Worm (Caenorhabditis elegans) whole organism, early embryonic: ENCODE results near the gene T13B5.9.

Experiments used
- B0310.2 ChIP-seq: sonication (generic microtip); optimal IDR thresholded peaks from 2 replicates; lab custom pipeline; 2016; ENCODE audit warnings: mild to moderate bottlenecking, missing genetic modification characterization, missing compliant biosample characterization
- F13C5.2 ChIP-seq: sonication (generic microtip); optimal IDR thresholded peaks from 2 replicates; lab custom pipeline; 2017; ENCODE audit warnings: mild to moderate bottlenecking, missing genetic modification characterization, inconsistent platforms, missing compliant biosample characterization
- aly-1 ChIP-seq: sonication (generic microtip); optimal IDR thresholded peaks from 2 replicates; lab custom pipeline; 2016; ENCODE audit warnings: missing genetic modification characterization, missing compliant biosample characterization
- ama-1 ChIP-seq: fragments of 150-350 bp; optimal IDR thresholded peaks from 2 replicates; lab custom pipeline; 2014
- ceh-13 ChIP-seq: fragments of 200-800 bp; sonication (Bioruptor generic); optimal IDR thresholded peaks from 2 replicates; lab custom pipeline; 2018; ENCODE audit warnings: mild to moderate bottlenecking, missing genetic modification characterization, missing compliant biosample characterization
- ceh-36 ChIP-seq: sonication (generic microtip); optimal IDR thresholded peaks from 2 replicates; lab custom pipeline; 2016; ENCODE audit warnings: missing genetic modification characterization, inconsistent platforms, missing compliant biosample characterization
- ets-7 ChIP-seq: sonication (generic microtip); optimal IDR thresholded peaks from 2 replicates; lab custom pipeline; 2016; ENCODE audit warnings: missing genotype, missing genetic modification characterization, missing compliant biosample characterization
- flt-1 ChIP-seq: fragments of 200-800 bp; sonication (Bioruptor generic); IDR thresholded peaks from 2 replicates; pipeline ENCODE4 v1.3.6; 2022; ENCODE audit warnings: missing genetic modification characterization, missing compliant biosample characterization
- hmbx-1 ChIP-seq: sonication (generic microtip); optimal IDR thresholded peaks from 2 replicates; lab custom pipeline; 2016; ENCODE audit warnings: mild to moderate bottlenecking, missing genetic modification characterization, missing compliant biosample characterization
- hmg-4 ChIP-seq: fragments of 200-800 bp; sonication (Bioruptor generic); optimal IDR thresholded peaks from 2 replicates; lab custom pipeline; 2018; ENCODE audit warnings: mild to moderate bottlenecking, missing genetic modification characterization, missing compliant biosample characterization
- hnd-1 ChIP-seq: sonication (generic microtip); optimal IDR thresholded peaks from 2 replicates; lab custom pipeline; 2016; ENCODE audit warnings: missing genetic modification characterization, missing compliant biosample characterization
- pes-1 ChIP-seq: fragments of 200-800 bp; sonication (Bioruptor generic); IDR thresholded peaks from 2 replicates; pipeline ENCODE4 v1.3.6; 2022; ENCODE audit warnings: missing genetic modification reagents, missing genetic modification characterization, missing compliant biosample characterization
- scrt-1 ChIP-seq: fragments of 200-800 bp; sonication (Bioruptor generic); IDR thresholded peaks from 2 replicates; pipeline ENCODE4 v1.3.6; 2022; ENCODE audit warnings: missing genetic modification characterization, missing compliant biosample characterization
- sea-1 ChIP-seq: fragments of 200-800 bp; sonication (Bioruptor generic); conservative IDR thresholded peaks from 2 replicates; pipeline ENCODE4 v1.3.6; 2022; ENCODE audit warnings: missing genetic modification characterization, missing compliant biosample characterization
- tbx-11 ChIP-seq: fragments of 200-800 bp; sonication (Bioruptor generic); IDR thresholded peaks from 2 replicates; pipeline ENCODE4 v1.3.6; 2022; ENCODE audit warnings: missing genetic modification characterization, missing compliant biosample characterization
- tbx-37 ChIP-seq: fragments of 200-800 bp; sonication (Bioruptor generic); conservative IDR thresholded peaks from 2 replicates; pipeline ENCODE4 v1.3.6; 2022; ENCODE audit warnings: missing genetic modification reagents, missing genetic modification characterization, missing compliant biosample characterization
- tra-4 ChIP-seq: sonication (generic microtip); optimal IDR thresholded peaks from 2 replicates; lab custom pipeline; 2017; ENCODE audit warnings: missing genetic modification characterization, missing compliant biosample characterization

T13B5.9 gene

ce11 chrII:1114133-1114532, 9.8 kb upstream of the T13B5.9 start, which contains the start of gene lips-12:
Gene lips-12 (minus strand): TSS chrII:1114233.
- TF ChIP-seq ceh-36 (tag; lab: Kevin White, UChicago) (no peak), B0310.2 (tag; lab: Kevin White, UChicago) (no peak), pes-1 (GFP tag; lab: Robert Waterston, UW) (no peak), sea-1 (GFP tag; lab: Robert Waterston, UW) (no peak), hmg-4 (GFP tag; lab: Kevin White, UChicago) (no peak)

- TF ChIP-seq ceh-13 (GFP tag; lab: Kevin White, UChicago): no peak
- no peak for TF ChIP-seq F13C5.2
- TF ChIP-seq ama-1 (lab: Kevin White, UChicago): no peak
- TF ChIP-seq aly-1: no peak
- TF ChIP-seq hnd-1 (tag; lab: Kevin White, UChicago): no peak
- TF ChIP-seq ceh-36 (tag; lab: Kevin White, UChicago): no peak
- TF ChIP-seq tbx-37: no peak
- no peak for TF ChIP-seq hmg-4 (GFP tag; lab: Kevin White, UChicago)
- TF ChIP-seq sea-1 (GFP tag; lab: Robert Waterston, UW): no peak
- TF ChIP-seq B0310.2 (tag; lab: Kevin White, UChicago): no peak
- no peak for TF ChIP-seq ets-7
- TF ChIP-seq hmbx-1 (tag; lab: Kevin White, UChicago): no peak
- no peak for TF ChIP-seq scrt-1 (GFP tag; lab: Robert Waterston, UW)
Observed at ce11 chrII:1110901-1111300, 6.6 kb upstream of the T13B5.9 start, which contains the start of gene lips-11. Gene lips-11 (minus strand): TSS chrII:1111001.

- TF ChIP-seq ceh-36 (tag; lab: Kevin White, UChicago) (no peak), flt-1 (no peak), tra-4 (tag; lab: Kevin White, UChicago) (no peak), B0310.2 (tag; lab: Kevin White, UChicago) (no peak), tbx-37 (no peak), hnd-1 (tag; lab: Kevin White, UChicago) (no peak), pes-1 (GFP tag; lab: Robert Waterston, UW) (no peak), ets-7 (no peak), ceh-13 (GFP tag; lab: Kevin White, UChicago) (no peak), F13C5.2 (no peak), hmbx-1 (tag; lab: Kevin White, UChicago) (no peak), hmg-4 (GFP tag; lab: Kevin White, UChicago) (no peak)
Observed at ce11 chrII:1106914-1107597, 2.7 kb upstream of the T13B5.9 start, which contains the start of gene col-40. Gene col-40 (minus strand): TSS chrII:1106964.

DNA sequence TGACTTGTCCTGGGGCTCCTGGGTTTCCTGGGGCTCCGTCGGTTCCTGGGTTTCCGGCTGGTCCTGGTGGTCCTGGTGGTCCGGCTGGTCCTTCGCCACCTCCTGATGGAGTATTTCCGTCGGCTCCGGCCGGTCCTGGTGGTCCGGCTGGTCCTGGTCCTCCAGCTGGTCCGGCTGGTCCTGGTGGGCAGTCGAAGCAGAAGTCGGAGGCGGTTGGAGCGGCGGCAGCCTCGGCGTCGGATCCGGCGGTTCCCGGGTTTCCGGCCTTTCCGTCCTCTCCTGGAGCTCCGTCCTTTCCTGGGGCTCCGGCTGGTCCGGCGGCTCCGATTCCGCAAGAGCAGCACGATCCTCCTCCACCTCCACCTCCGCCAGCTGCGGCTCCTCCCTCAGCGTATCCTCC, 982 bp upstream of the T13B5.9 start:
- TF ChIP-seq hmg-4 (GFP tag; lab: Kevin White, UChicago) (no peak), ets-7 (no peak), tbx-37 (no peak), hmbx-1 (tag; lab: Kevin White, UChicago) (no peak), B0310.2 (tag; lab: Kevin White, UChicago) (no peak), aly-1 (no peak), flt-1 (no peak), tbx-11 (no peak), ama-1 (lab: Kevin White, UChicago) (no peak), ceh-13 (GFP tag; lab: Kevin White, UChicago) (no peak), ceh-36 (tag; lab: Kevin White, UChicago) (no peak), scrt-1 (GFP tag; lab: Robert Waterston, UW) (no peak), hnd-1 (tag; lab: Kevin White, UChicago) (no peak), sea-1 (GFP tag; lab: Robert Waterston, UW) (no peak), tra-4 (tag; lab: Kevin White, UChicago) (no peak), pes-1 (GFP tag; lab: Robert Waterston, UW) (no peak), F13C5.2 (no peak)

DNA sequence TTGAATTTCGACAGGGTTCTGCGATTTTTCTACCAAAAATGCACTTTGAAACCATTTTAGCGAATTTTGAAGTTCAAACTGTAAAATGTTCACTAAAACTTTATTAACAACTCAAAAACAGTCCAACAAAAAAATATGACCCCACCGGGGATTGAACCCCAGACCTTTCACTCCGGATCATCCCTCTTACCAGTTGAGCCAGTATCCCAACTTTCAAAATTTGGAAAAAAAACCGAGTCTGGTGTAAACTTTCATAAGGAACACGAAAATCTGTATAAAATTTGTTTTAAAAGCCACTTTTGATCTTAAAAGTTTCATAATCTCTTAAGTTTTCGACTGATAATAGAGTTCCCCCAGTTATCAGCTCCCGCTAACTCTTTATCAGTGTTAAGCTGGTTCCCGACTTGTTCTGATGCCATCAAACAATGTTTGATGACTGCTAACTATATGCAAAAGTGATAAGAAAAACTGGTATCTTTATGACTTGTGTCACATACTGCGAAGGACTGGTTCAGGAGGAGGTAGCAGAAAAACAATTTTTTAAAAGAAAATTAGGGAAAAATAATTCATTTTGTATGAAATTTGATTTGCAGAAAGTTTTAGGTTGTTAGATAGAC, 717 bp downstream of the T13B5.9 start:
- TF ChIP-seq ama-1 (lab: Kevin White, UChicago) (no peak), tbx-37 (no peak), pes-1 (GFP tag; lab: Robert Waterston, UW) (no peak), ceh-36 (tag; lab: Kevin White, UChicago) (no peak), hnd-1 (tag; lab: Kevin White, UChicago) (no peak), scrt-1 (GFP tag; lab: Robert Waterston, UW) (no peak), F13C5.2 (no peak), hmg-4 (GFP tag; lab: Kevin White, UChicago) (no peak), B0310.2 (tag; lab: Kevin White, UChicago) (no peak), ets-7 (no peak), aly-1 (no peak), tra-4 (tag; lab: Kevin White, UChicago) (no peak), hmbx-1 (tag; lab: Kevin White, UChicago) (no peak)

ce11 chrII:1102209-1102608, 2.1 kb downstream of the T13B5.9 start:
- TF ChIP-seq ama-1 (lab: Kevin White, UChicago) (no peak), ets-7 (no peak), tbx-11 (no peak), tra-4 (tag; lab: Kevin White, UChicago) (no peak), scrt-1 (GFP tag; lab: Robert Waterston, UW) (no peak), tbx-37 (no peak), sea-1 (GFP tag; lab: Robert Waterston, UW) (no peak), F13C5.2 (no peak), aly-1 (no peak), hnd-1 (tag; lab: Kevin White, UChicago) (no peak), flt-1 (no peak), ceh-36 (tag; lab: Kevin White, UChicago) (no peak), ceh-13 (GFP tag; lab: Kevin White, UChicago) (no peak), pes-1 (GFP tag; lab: Robert Waterston, UW) (no peak), B0310.2 (tag; lab: Kevin White, UChicago) (no peak), hmbx-1 (tag; lab: Kevin White, UChicago) (no peak), hmg-4 (GFP tag; lab: Kevin White, UChicago) (no peak)
